Worm (Caenorhabditis elegans) whole organism, L1 larva: ENCODE results near the gene rhgf-2.

Experiments used
- fos-1 ChIP-seq: fragments of 150-350 bp; optimal IDR thresholded peaks from 2 replicates; lab custom pipeline; 2014; ENCODE audit warnings: missing biosample characterization, missing genetic modification characterization
- lin-15B ChIP-seq: fragments of 150-350 bp; sonication (generic microtip); optimal IDR thresholded peaks from 3 replicates; lab custom pipeline; 2014; ENCODE audit warnings: missing biosample characterization, missing genetic modification characterization
- lin-35 ChIP-seq, 2 experiments: fragments of 150-350 bp; optimal IDR thresholded peaks; 2 replicates each; lab custom pipeline; 2014; ENCODE audit warnings: missing biosample characterization in 2 of 2, missing genetic modification characterization in 2 of 2, missing genetic modification reagents in 2 of 2
- nhr-237 ChIP-seq: fragments of 150-350 bp; optimal IDR thresholded peaks from 2 replicates; lab custom pipeline; 2014; ENCODE audit warnings: missing biosample characterization, missing genetic modification characterization
- sptf-1 ChIP-seq: fragments of 150-350 bp; optimal IDR thresholded peaks from 2 replicates; lab custom pipeline; 2014; ENCODE audit warnings: missing biosample characterization, missing genetic modification characterization
- unc-62 ChIP-seq: fragments of 150-350 bp; optimal IDR thresholded peaks from 2 replicates; lab custom pipeline; 2014; ENCODE audit warnings: missing biosample characterization, missing genetic modification reagents, missing genetic modification characterization
- zip-4 ChIP-seq: fragments of 200-800 bp; sonication (Bioruptor generic); optimal IDR thresholded peaks from 2 replicates; lab custom pipeline; 2018; ENCODE audit warnings: mild to moderate bottlenecking, missing genetic modification characterization, moderate library complexity, missing compliant biosample characterization

- no peak for TF ChIP-seq fos-1 (tag; lab: Kevin White, UChicago)
- no peak for TF ChIP-seq nhr-237 (tag; lab: Kevin White, UChicago)
- TF ChIP-seq lin-35 (GFP tag; optimal IDR thresholded peaks at IDR 0.05; lab: Kevin White, UChicago): no peak
- no peak for TF ChIP-seq sptf-1 (tag; lab: Kevin White, UChicago)
- no peak for TF ChIP-seq lin-15B (tag; lab: Kevin White, UChicago)
- TF ChIP-seq zip-4 (GFP tag; lab: Kevin White, UChicago): no peak
- no peak for TF ChIP-seq unc-62 (GFP tag; lab: Kevin White, UChicago)
Observed at ce11 chrII:4081141-4081540, 19.4 kb upstream of the rhgf-2 start.
